Worm (Caenorhabditis elegans) whole organism, late embryonic: ENCODE results near the gene F57E7.2.

ENCODE experiments used
- ama-1 ChIP-seq: fragments of 150-350 bp; optimal IDR thresholded peaks from 2 replicates; lab custom pipeline; 2014
- ceh-6 ChIP-seq: fragments of 200-800 bp; sonication (Bioruptor generic); optimal IDR thresholded peaks from 2 replicates; lab custom pipeline; 2018; ENCODE audit warnings: mild to moderate bottlenecking, missing genetic modification characterization, missing compliant biosample characterization
- hlh-6 ChIP-seq: sonication (generic microtip); optimal IDR thresholded peaks from 2 replicates; lab custom pipeline; 2016; ENCODE audit warnings: missing genotype, missing genetic modification characterization, missing compliant biosample characterization
- syd-9 ChIP-seq: sonication (generic microtip); optimal IDR thresholded peaks from 2 replicates; lab custom pipeline; 2016; ENCODE audit warnings: mild to moderate bottlenecking, missing genetic modification characterization, moderate library complexity, missing compliant biosample characterization

DNA sequence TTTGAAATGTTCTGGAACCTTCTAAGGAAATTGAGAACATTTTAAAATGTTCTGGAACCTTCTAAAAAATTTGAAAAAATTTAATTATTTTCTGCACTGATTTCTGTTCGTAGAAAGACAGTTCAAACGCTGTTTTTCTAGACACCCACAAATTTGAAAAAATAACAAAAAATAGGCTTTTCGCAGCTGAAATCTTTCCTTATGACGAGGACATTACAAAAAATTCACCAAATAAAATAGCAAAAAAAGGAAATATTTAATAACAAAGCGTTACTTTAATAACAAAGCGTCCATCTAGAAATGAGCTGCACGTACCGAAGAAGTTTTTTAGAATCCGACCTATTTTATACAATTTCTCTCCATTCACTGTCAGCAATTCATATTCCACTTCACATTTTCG lies 39.3 kb downstream of the F57E7.2 start, which contains the start of gene srh-141:
- TF ChIP-seq syd-9 (tag; lab: Kevin White, UChicago) (no peak), ama-1 (lab: Kevin White, UChicago) (no peak), ceh-6 (no peak), hlh-6 (tag; lab: Kevin White, UChicago) (no peak)
